Fruit fly (Drosophila melanogaster) whole organism, embryonic: ENCODE measurements around the gene CG6891.
A peak's percentile ranks its signal among the peaks of the same experiment; 100 is the strongest.

Experiments
- B-H1 ChIP-seq: fragments of 200-800 bp; sonication (Bioruptor generic); IDR thresholded peaks from 3 replicates; pipeline ENCODE4 v1.3.6; 2022; ENCODE audit warnings: missing biosample characterization, missing genetic modification characterization
- CG10654 ChIP-seq: fragments of 200-800 bp; sonication (Bioruptor generic); optimal IDR thresholded peaks from 2 replicates; lab custom pipeline; 2016; ENCODE audit warnings: missing biosample characterization, missing genetic modification characterization
- CG12071 ChIP-seq: fragments of 200-800 bp; sonication (Bioruptor generic); optimal IDR thresholded peaks from 3 replicates; lab custom pipeline; 2018; ENCODE audit warnings: missing biosample characterization, mild to moderate bottlenecking, missing genetic modification characterization
- CG12391 ChIP-seq: fragments of 200-800 bp; sonication (Bioruptor generic); optimal IDR thresholded peaks from 3 replicates; lab custom pipeline; 2018; ENCODE audit warnings: missing biosample characterization, mild to moderate bottlenecking, missing genetic modification characterization, moderate library complexity
- CG14860 ChIP-seq: fragments of 200-800 bp; sonication (Bioruptor generic); IDR thresholded peaks from 3 replicates; pipeline ENCODE4 v1.3.6; 2022; ENCODE audit warnings: missing biosample characterization, missing genetic modification characterization; ENCODE audit not compliant: partially characterized antibody
- CG1647 ChIP-seq: fragments of 200-800 bp; sonication (Bioruptor generic); optimal IDR thresholded peaks from 3 replicates; lab custom pipeline; 2016; ENCODE audit warnings: missing biosample characterization, missing genetic modification characterization
- CG18599 ChIP-seq: fragments of 200-800 bp; sonication (Bioruptor generic); optimal IDR thresholded peaks from 3 replicates; lab custom pipeline; 2017; ENCODE audit warnings: missing biosample characterization, missing genetic modification characterization, mild to moderate bottlenecking, moderate library complexity, missing genetic modification reagents
- CG2712 ChIP-seq: fragments of 200-800 bp; optimal IDR thresholded peaks from 3 replicates; lab custom pipeline; 2019; ENCODE audit warnings: missing biosample characterization, mild to moderate bottlenecking, missing genetic modification characterization, moderate library complexity
- CG2889 ChIP-seq: fragments of 200-800 bp; sonication (Bioruptor generic); IDR thresholded peaks from 3 replicates; pipeline ENCODE4 v1.3.6; 2022; ENCODE audit warnings: missing biosample characterization, missing genetic modification characterization
- CG31224 ChIP-seq: fragments of 200-800 bp; sonication (Bioruptor generic); IDR thresholded peaks from 2 replicates; pipeline ENCODE4 v1.3.6; 2022; ENCODE audit warnings: missing biosample characterization, missing genetic modification characterization
- CG31388 ChIP-seq: fragments of 200-800 bp; sonication (Bioruptor generic); optimal IDR thresholded peaks from 2 replicates; lab custom pipeline; 2016; ENCODE audit warnings: missing biosample characterization, missing genetic modification characterization
- CG32767 ChIP-seq: fragments of 200-800 bp; sonication (Bioruptor generic); IDR thresholded peaks from 2 replicates; pipeline ENCODE4 v1.3.6; 2022; ENCODE audit warnings: missing biosample characterization, missing genetic modification characterization
- CG4328 ChIP-seq: fragments of 200-800 bp; sonication (Bioruptor generic); optimal IDR thresholded peaks from 3 replicates; lab custom pipeline; 2017; ENCODE audit warnings: missing biosample characterization, missing genetic modification reagents, missing genetic modification characterization
- CG4360 ChIP-seq: fragments of 200-800 bp; sonication (Bioruptor generic); IDR thresholded peaks from 2 replicates; pipeline ENCODE4 v1.3.6; 2022; ENCODE audit warnings: missing biosample characterization, missing genetic modification characterization
- CG4617 ChIP-seq: fragments of 200-800 bp; sonication (Bioruptor generic); optimal IDR thresholded peaks from 3 replicates; lab custom pipeline; 2016; ENCODE audit warnings: missing biosample characterization, missing genetic modification characterization, borderline replicate concordance
- CG5953 ChIP-seq: fragments of 200-800 bp; sonication (Bioruptor generic); IDR thresholded peaks from 2 replicates; pipeline ENCODE4 v1.3.6; 2022; ENCODE audit warnings: missing biosample characterization, missing genetic modification characterization
- CG6791 ChIP-seq: fragments of 200-800 bp; sonication (Bioruptor generic); IDR thresholded peaks from 3 replicates; pipeline ENCODE4 v1.3.6; 2022; ENCODE audit warnings: missing biosample characterization, missing genetic modification characterization; ENCODE audit not compliant: partially characterized antibody
- CG7556 ChIP-seq: fragments of 200-800 bp; sonication (Bioruptor generic); optimal IDR thresholded peaks from 2 replicates; lab custom pipeline; 2017; ENCODE audit warnings: missing biosample characterization, mild to moderate bottlenecking, missing genetic modification characterization
- CG7745 ChIP-seq: fragments of 200-800 bp; sonication (Bioruptor generic); optimal IDR thresholded peaks from 2 replicates; lab custom pipeline; 2018; ENCODE audit warnings: missing biosample characterization, mild to moderate bottlenecking, missing genetic modification characterization, moderate library complexity
- CG9817 ChIP-seq: fragments of 200-800 bp; sonication (Bioruptor generic); optimal IDR thresholded peaks from 2 replicates; lab custom pipeline; 2018; ENCODE audit warnings: missing biosample characterization, mild to moderate bottlenecking, missing genetic modification characterization, moderate library complexity
- CoRest ChIP-seq: fragments of 200-800 bp; sonication (Bioruptor generic); optimal IDR thresholded peaks from 3 replicates; lab custom pipeline; 2018; ENCODE audit warnings: missing biosample characterization, mild to moderate bottlenecking, missing genetic modification characterization, moderate library complexity
- Dp ChIP-seq: fragments of 200-800 bp; sonication (Bioruptor generic); optimal IDR thresholded peaks from 2 replicates; lab custom pipeline; 2018; ENCODE audit warnings: missing biosample characterization, mild to moderate bottlenecking, missing genetic modification characterization, moderate library complexity
- E2f1 ChIP-seq: fragments of 200-800 bp; sonication (Bioruptor generic); IDR thresholded peaks from 2 replicates; pipeline ENCODE4 v1.3.6; 2022; ENCODE audit warnings: missing biosample characterization, missing genetic modification characterization
- Ets97D ChIP-seq: fragments of 200-800 bp; sonication (Bioruptor generic); optimal IDR thresholded peaks from 3 replicates; lab custom pipeline; 2016; ENCODE audit warnings: missing biosample characterization, missing genetic modification characterization
- Lhr ChIP-seq: fragments of 200-800 bp; sonication (Bioruptor generic); optimal IDR thresholded peaks from 3 replicates; lab custom pipeline; 2017; ENCODE audit warnings: mild to moderate bottlenecking, missing biosample characterization, missing genetic modification reagents, missing genetic modification characterization
- MBD-R2 ChIP-seq: fragments of 200-800 bp; sonication (Bioruptor generic); IDR thresholded peaks from 2 replicates; pipeline ENCODE4 v1.3.6; 2022; ENCODE audit warnings: missing biosample characterization, missing genetic modification characterization
- Poxn ChIP-seq: fragments of 200-800 bp; sonication (Bioruptor generic); IDR thresholded peaks from 2 replicates; pipeline ENCODE4 v1.3.6; 2022; ENCODE audit warnings: missing biosample characterization, missing genetic modification characterization
- Ptx1 ChIP-seq: fragments of 200-800 bp; sonication (Bioruptor generic); IDR thresholded peaks from 2 replicates; pipeline ENCODE4 v1.3.6; 2022; ENCODE audit warnings: missing biosample characterization, missing genetic modification characterization
- Xrp1 ChIP-seq: fragments of 200-800 bp; sonication (Bioruptor generic); IDR thresholded peaks from 2 replicates; pipeline ENCODE4 v1.3.6; 2022; ENCODE audit warnings: missing biosample characterization, missing genetic modification characterization
- ara ChIP-seq: fragments of 200-800 bp; sonication (Bioruptor generic); IDR thresholded peaks from 2 replicates; pipeline ENCODE4 v1.3.6; 2022; ENCODE audit warnings: missing biosample characterization, missing genetic modification characterization
- ash1 ChIP-seq: fragments of 200-800 bp; sonication (Bioruptor generic); optimal IDR thresholded peaks from 2 replicates; lab custom pipeline; 2018; ENCODE audit warnings: missing biosample characterization, mild to moderate bottlenecking, missing genetic modification characterization
- bbx ChIP-seq: fragments of 200-800 bp; sonication (Bioruptor generic); IDR thresholded peaks from 2 replicates; pipeline ENCODE4 v1.3.6; 2022; ENCODE audit warnings: missing biosample characterization, missing genetic modification characterization; ENCODE audit not compliant: partially characterized antibody
- cg ChIP-seq: fragments of 200-800 bp; sonication (Bioruptor generic); optimal IDR thresholded peaks from 3 replicates; lab custom pipeline; 2019; ENCODE audit warnings: missing biosample characterization, mild to moderate bottlenecking, missing genetic modification characterization, moderate library complexity
- ci ChIP-seq: fragments of 200-800 bp; sonication (Bioruptor generic); IDR thresholded peaks from 3 replicates; pipeline ENCODE4 v1.3.6; 2022; ENCODE audit warnings: missing biosample characterization, missing genetic modification characterization
- crp ChIP-seq, 2 experiments: fragments of 200-800 bp; sonication (Bioruptor generic); optimal IDR thresholded peaks; 2 replicates in 1 of 2; 3 replicates in 1 of 2; lab custom pipeline; 2017; ENCODE audit warnings: missing biosample characterization in 2 of 2, missing genetic modification characterization in 2 of 2, mild to moderate bottlenecking in 1 of 2, moderate library complexity in 1 of 2
- eve ChIP-seq, 2 experiments: fragments of >200 bp; optimal IDR thresholded peaks; 2 replicates each; lab custom pipeline; 2017; ENCODE audit warnings: missing biosample characterization in 2 of 2, missing genetic modification characterization in 2 of 2
- fd96Cb ChIP-seq: fragments of 200-800 bp; sonication (Bioruptor generic); optimal IDR thresholded peaks from 2 replicates; lab custom pipeline; 2018; ENCODE audit warnings: missing biosample characterization, mild to moderate bottlenecking, missing genetic modification characterization, moderate library complexity
- gcm ChIP-seq: fragments of 200-800 bp; sonication (Bioruptor generic); optimal IDR thresholded peaks from 2 replicates; lab custom pipeline; 2019; ENCODE audit warnings: missing biosample characterization, mild to moderate bottlenecking, missing genetic modification characterization, moderate library complexity
- gcm2 ChIP-seq: fragments of 200-800 bp; sonication (Bioruptor generic); optimal IDR thresholded peaks from 2 replicates; lab custom pipeline; 2016; ENCODE audit warnings: missing biosample characterization, missing genetic modification characterization
- hb ChIP-seq: fragments of 200-800 bp; sonication (Bioruptor generic); IDR thresholded peaks from 3 replicates; pipeline ENCODE4 v1.3.6; 2022; ENCODE audit warnings: missing biosample characterization, missing genetic modification characterization; ENCODE audit not compliant: partially characterized antibody
- jigr1 ChIP-seq: fragments of 200-800 bp; sonication (Bioruptor generic); IDR thresholded peaks from 3 replicates; pipeline ENCODE4 v1.3.6; 2022; ENCODE audit warnings: missing biosample characterization, missing genetic modification characterization
- klu ChIP-seq: fragments of 200-800 bp; sonication (Bioruptor generic); IDR thresholded peaks from 2 replicates; pipeline ENCODE4 v1.3.6; 2022; ENCODE audit warnings: missing biosample characterization, missing genetic modification characterization
- lmd ChIP-seq: fragments of 200-800 bp; sonication (Bioruptor generic); IDR thresholded peaks from 2 replicates; pipeline ENCODE4 v1.3.6; 2022; ENCODE audit warnings: missing biosample characterization, missing genetic modification characterization
- otp ChIP-seq: fragments of 200-800 bp; sonication (Bioruptor generic); IDR thresholded peaks from 3 replicates; pipeline ENCODE4, ENCODE4 v1.3.6; 2022; ENCODE audit warnings: missing biosample characterization, missing genetic modification characterization
- p53 ChIP-seq: fragments of 200-800 bp; sonication (Bioruptor generic); optimal IDR thresholded peaks from 2 replicates; lab custom pipeline; 2016; ENCODE audit warnings: missing biosample characterization, missing genetic modification characterization
- pfk ChIP-seq: fragments of 200-800 bp; sonication (Bioruptor generic); optimal IDR thresholded peaks from 2 replicates; lab custom pipeline; 2018; ENCODE audit warnings: missing biosample characterization, mild to moderate bottlenecking, missing genetic modification characterization, moderate library complexity
- schlank ChIP-seq: fragments of 200-800 bp; sonication (Bioruptor generic); optimal IDR thresholded peaks from 2 replicates; lab custom pipeline; 2018; ENCODE audit warnings: missing biosample characterization, mild to moderate bottlenecking, missing genetic modification characterization
- slou ChIP-seq: fragments of 200-800 bp; sonication (Bioruptor generic); optimal IDR thresholded peaks from 3 replicates; lab custom pipeline; 2016; ENCODE audit warnings: missing biosample characterization, missing genetic modification characterization
- ttk ChIP-seq: fragments of 200-800 bp; sonication (Bioruptor generic); IDR thresholded peaks from 2 replicates; pipeline ENCODE4 v2.1.2; 2022; ENCODE audit warnings: missing biosample characterization, missing genetic modification characterization
- vvl ChIP-seq: fragments of 200-800 bp; sonication (Bioruptor generic); IDR thresholded peaks from 2 replicates; pipeline ENCODE4 v1.3.6; 2022; ENCODE audit warnings: missing biosample characterization, missing genetic modification characterization

The CG6891 gene

DNA sequence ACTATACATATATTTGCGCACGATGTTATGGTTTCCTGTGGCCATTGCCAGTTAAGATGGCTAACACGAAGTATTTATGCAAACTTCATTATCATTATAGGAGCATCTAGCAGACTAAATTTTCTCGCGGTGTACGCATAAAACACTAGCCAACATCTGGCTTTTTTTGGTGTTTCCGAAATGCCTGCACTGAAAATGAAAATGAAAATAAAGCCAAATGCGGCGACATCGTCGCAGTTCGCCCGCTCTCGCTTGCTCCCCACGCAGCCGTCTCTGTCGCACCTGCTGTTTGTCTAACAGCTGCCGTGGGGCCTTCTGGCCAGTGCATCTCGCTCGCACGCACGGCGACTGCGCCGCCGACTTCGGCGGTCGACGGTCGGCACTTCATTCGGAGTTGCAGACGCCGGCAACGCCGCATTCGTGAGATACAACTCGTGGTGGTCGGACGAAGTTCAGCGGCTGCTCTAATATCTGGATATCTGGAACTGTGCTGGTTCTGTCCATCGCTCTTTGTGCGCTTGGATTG lies at the start of gene CG6891 (continued):
- TF ChIP-seq CG7745 (tag; lab: Kevin White, UChicago), result no peak
- TF ChIP-seq ttk (GFP tag; lab: Robert Waterston, UW), result no peak
- no peak for TF ChIP-seq schlank
- no peak for TF ChIP-seq CG12071 (GFP tag; lab: Kevin White, UChicago)
- TF ChIP-seq gcm2, result no peak
- no peak for TF ChIP-seq Dp (GFP tag; lab: Kevin White, UChicago)
- no peak for TF ChIP-seq E2f1 (GFP tag; lab: Robert Waterston, UW)
- 0 out of 2 replicates have a peak, but pooled peaks have one; percentile 39 for TF ChIP-seq vvl (GFP tag; lab: Robert Waterston, UW)
- no peak for TF ChIP-seq CG6791
- TF ChIP-seq CG18599, result no peak
- peak; percentile 16 for TF ChIP-seq CoRest (tag; lab: Kevin White, UChicago)
- TF ChIP-seq crp (GFP tag; optimal IDR thresholded peaks at IDR 0.05; lab: Kevin White, UChicago), result peak in 1 of 2 experiments; percentile 17
- TF ChIP-seq Ptx1, result 0 out of 2 replicates have a peak, but pooled peaks have one; percentile 9
- peak; percentile 19 for TF ChIP-seq CG9817 (tag; lab: Kevin White, UChicago)
- TF ChIP-seq CG10654 (GFP tag; lab: Kevin White, UChicago), result no peak
- TF ChIP-seq Poxn (GFP tag; lab: Robert Waterston, UW), result no peak
- peak; percentile 69 for TF ChIP-seq ci (GFP tag; lab: Robert Waterston, UW)
- TF ChIP-seq eve (GFP tag; optimal IDR thresholded peaks at IDR 0.05; lab: Kevin White, UChicago), result no peak
- TF ChIP-seq slou, result no peak
- TF ChIP-seq CG5953 (GFP tag; lab: Robert Waterston, UW), result peak; percentile 48; the same call in 1 of the 2 replicates
- TF ChIP-seq CG7556 (GFP tag; lab: Kevin White, UChicago), result no peak
- TF ChIP-seq p53 (GFP tag; lab: Kevin White, UChicago), result no peak
- 0 out of 2 replicates have a peak, but pooled peaks have one; percentile 19 for TF ChIP-seq MBD-R2
- no peak for TF ChIP-seq CG2889 (GFP tag; lab: Robert Waterston, UW)
- peak; percentile 41 for TF ChIP-seq CG2712 (tag; lab: Kevin White, UChicago)
- TF ChIP-seq CG4328 (GFP tag; lab: Kevin White, UChicago), result no peak
- no peak for TF ChIP-seq CG32767 (GFP tag; lab: Robert Waterston, UW)
- TF ChIP-seq CG1647, result no peak
- TF ChIP-seq jigr1 (GFP tag; lab: Robert Waterston, UW), result no peak
- TF ChIP-seq klu (GFP tag; lab: Robert Waterston, UW), result no peak
- no peak for TF ChIP-seq hb (GFP tag; lab: Robert Waterston, UW)
- TF ChIP-seq ash1 (GFP tag; lab: Kevin White, UChicago), result no peak
- TF ChIP-seq pfk (GFP tag; lab: Kevin White, UChicago), result no peak
- peak; percentile 6 for TF ChIP-seq gcm (GFP tag; lab: Kevin White, UChicago)
- TF ChIP-seq CG12391 (tag; lab: Kevin White, UChicago), result peak; percentile 19
- no peak for TF ChIP-seq Ets97D (GFP tag; lab: Kevin White, UChicago)
- TF ChIP-seq CG4360, result 0 out of 2 replicates have a peak, but pooled peaks have one; percentile 22
- TF ChIP-seq ara (GFP tag; lab: Robert Waterston, UW), result peak; percentile 57
- no peak for TF ChIP-seq CG31224
- TF ChIP-seq cg (GFP tag; lab: Kevin White, UChicago), result no peak
- TF ChIP-seq CG31388 (GFP tag; lab: Kevin White, UChicago), result no peak
- TF ChIP-seq Lhr (GFP tag; lab: Kevin White, UChicago), result peak; percentile 27
- no peak for TF ChIP-seq CG4617 (GFP tag; lab: Kevin White, UChicago)
- TF ChIP-seq lmd (GFP tag; lab: Robert Waterston, UW), result peak; percentile 46
- peak; percentile 36; the same call in 1 of the 3 replicates for TF ChIP-seq otp (GFP tag; lab: Robert Waterston, UW)
- peak; percentile 2 for TF ChIP-seq fd96Cb
- TF ChIP-seq CG14860 (GFP tag; lab: Robert Waterston, UW), result 0 out of 3 replicates have a peak, but pooled peaks have one; percentile 22
- TF ChIP-seq bbx, result peak; percentile 52
- peak; percentile 41; the same call in 1 of the 2 replicates for TF ChIP-seq Xrp1
- TF ChIP-seq B-H1 (GFP tag; lab: Robert Waterston, UW), result no peak
